Worm (Caenorhabditis elegans) whole organism, L4 larva: ENCODE measurements around the gene srh-147.

Experiments
- F10B5.3 ChIP-seq: sonication (generic microtip); optimal IDR thresholded peaks from 2 replicates; lab custom pipeline; 2016; ENCODE audit warnings: mild to moderate bottlenecking, missing genetic modification characterization, missing compliant biosample characterization
- R02D3.7 ChIP-seq: fragments of 150-350 bp; sonication (generic microtip); optimal IDR thresholded peaks from 3 replicates; lab custom pipeline; 2014; ENCODE audit warnings: missing biosample characterization, missing genetic modification characterization
- ctbp-1 ChIP-seq: fragments of 200-800 bp; sonication (Bioruptor generic); IDR thresholded peaks from 2 replicates; pipeline ENCODE4 v1.3.6; 2022; ENCODE audit warnings: missing genetic modification reagents, missing genetic modification characterization, missing compliant biosample characterization
- egl-27 ChIP-seq: sonication (generic microtip); optimal IDR thresholded peaks from 3 replicates; lab custom pipeline; 2017; ENCODE audit warnings: missing biosample characterization, missing genetic modification reagents, missing genetic modification characterization
- lin-38 ChIP-seq: fragments of 200-800 bp; sonication (Bioruptor generic); IDR thresholded peaks from 2 replicates; pipeline ENCODE4 v1.3.6; 2022; ENCODE audit warnings: missing genetic modification reagents, missing genetic modification characterization, missing compliant biosample characterization
- lin-39 ChIP-seq: fragments of 150-350 bp; optimal IDR thresholded peaks from 2 replicates; lab custom pipeline; 2014; ENCODE audit warnings: missing biosample characterization, missing genetic modification reagents, missing genetic modification characterization
- mep-1 ChIP-seq: fragments of 150-350 bp; sonication (generic microtip); optimal IDR thresholded peaks from 3 replicates; lab custom pipeline; 2014; ENCODE audit warnings: missing biosample characterization, missing genetic modification characterization
- nhr-10 ChIP-seq: fragments of 150-350 bp; optimal IDR thresholded peaks from 2 replicates; lab custom pipeline; 2014; ENCODE audit warnings: missing biosample characterization, missing genetic modification characterization
- unc-62 ChIP-seq, 3 experiments: fragments of 150-350 bp in 1 of 3; sonication (generic microtip); optimal IDR thresholded peaks in 2 of 3; peaks in 1 of 3; 1 replicate in 1 of 3; 2 replicates in 2 of 3; lab custom pipeline; 2014 to 2017; ENCODE audit warnings: missing biosample characterization in 3 of 3, missing genetic modification characterization in 3 of 3, missing genetic modification reagents in 3 of 3, missing genotype in 1 of 3

DNA sequence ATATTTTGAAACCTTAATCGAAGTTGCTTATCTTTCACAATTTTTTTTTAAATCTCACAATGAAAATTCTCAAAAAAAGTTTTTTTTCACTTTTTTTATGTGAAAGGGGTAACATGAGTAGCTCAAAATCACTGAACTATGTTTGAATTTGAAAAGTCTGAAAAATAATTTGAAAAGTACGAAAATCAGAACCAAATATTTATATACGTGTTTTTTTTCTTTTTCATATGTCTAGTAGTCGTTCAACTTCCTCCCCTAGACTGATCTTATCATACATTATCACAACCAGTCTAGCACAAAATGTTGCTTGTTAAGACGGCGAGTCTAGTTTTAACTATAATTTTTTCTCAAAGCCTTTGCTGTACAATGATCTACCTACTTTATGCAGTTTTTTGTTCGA, 28.7 kb downstream of the srh-147 start, which contains the start of gene srbc-49:
- TF ChIP-seq nhr-10 (tag; lab: Kevin White, UChicago) (no peak), lin-38 (GFP tag; lab: Robert Waterston, UW) (no peak), mep-1 (tag; lab: Kevin White, UChicago) (no peak), R02D3.7 (tag; lab: Kevin White, UChicago) (no peak), egl-27 (tag; lab: Kevin White, UChicago) (no peak), lin-39 (no peak), F10B5.3 (tag; lab: Kevin White, UChicago) (no peak), unc-62 (GFP tag; optimal IDR thresholded peaks at IDR 0.05 in 1 of 2; lab: Kevin White, UChicago) (no peak), unc-62 (tag; optimal IDR thresholded peaks at IDR 0.05; lab: Kevin White, UChicago) (no peak), ctbp-1 (GFP tag; lab: Robert Waterston, UW) (no peak)
